Worm (Caenorhabditis elegans) whole organism, mixed stage, embryonic: ENCODE measurements around the gene ZK1010.2.

ENCODE experiments used
- M03D4.4 ChIP-seq: sonication (generic microtip); optimal IDR thresholded peaks from 2 replicates; lab custom pipeline; 2017; ENCODE audit warnings: mild to moderate bottlenecking, missing genetic modification characterization, missing compliant biosample characterization
- bed-3 ChIP-seq: fragments of 200-800 bp; sonication (Bioruptor generic); optimal IDR thresholded peaks from 3 replicates; lab custom pipeline; 2018; ENCODE audit warnings: mild to moderate bottlenecking, missing genetic modification characterization, moderate library complexity, missing compliant biosample characterization
- ceh-39 ChIP-seq: fragments of 150-350 bp; optimal IDR thresholded peaks from 2 replicates; lab custom pipeline; 2014; ENCODE audit warnings: missing biosample characterization, missing genetic modification characterization
- ceh-43 ChIP-seq: fragments of 200-800 bp; sonication (Bioruptor generic); optimal IDR thresholded peaks from 2 replicates; lab custom pipeline; 2018; ENCODE audit warnings: mild to moderate bottlenecking, missing genetic modification characterization, moderate library complexity, missing compliant biosample characterization
- ceh-83 ChIP-seq: fragments of 200-800 bp; sonication (Bioruptor generic); optimal IDR thresholded peaks from 2 replicates; lab custom pipeline; 2018; ENCODE audit warnings: mild to moderate bottlenecking, missing genetic modification characterization, missing compliant biosample characterization
- ces-1 ChIP-seq: fragments of 150-350 bp; optimal IDR thresholded peaks from 2 replicates; lab custom pipeline; 2014; ENCODE audit warnings: missing biosample characterization, missing genetic modification reagents, missing genetic modification characterization
- cnd-1 ChIP-seq: fragments of 200-800 bp; sonication (Bioruptor generic); optimal IDR thresholded peaks from 2 replicates; lab custom pipeline; 2018; ENCODE audit warnings: mild to moderate bottlenecking, missing genetic modification characterization, missing compliant biosample characterization
- drap-1 ChIP-seq: fragments of 200-800 bp; sonication (Bioruptor generic); optimal IDR thresholded peaks from 3 replicates; lab custom pipeline; 2018; ENCODE audit warnings: mild to moderate bottlenecking, missing genetic modification characterization, missing compliant biosample characterization
- elt-1 ChIP-seq: sonication (generic microtip); optimal IDR thresholded peaks from 2 replicates; lab custom pipeline; 2017; ENCODE audit warnings: missing genetic modification characterization, mild to moderate bottlenecking, missing compliant biosample characterization, antibody characterized with exemption, moderate library complexity, borderline replicate concordance; ENCODE audit not compliant: insufficient read depth
- elt-3 ChIP-seq: fragments of 150-350 bp; optimal IDR thresholded peaks from 2 replicates; lab custom pipeline; 2014; ENCODE audit warnings: missing biosample characterization, missing genetic modification characterization
- flh-1 ChIP-seq: fragments of 200-800 bp; sonication (Bioruptor generic); optimal IDR thresholded peaks from 2 replicates; lab custom pipeline; 2018; ENCODE audit warnings: mild to moderate bottlenecking, missing genetic modification characterization, moderate library complexity, missing compliant biosample characterization
- ham-2 ChIP-seq: fragments of 200-800 bp; sonication (Bioruptor generic); optimal IDR thresholded peaks from 2 replicates; lab custom pipeline; 2018; ENCODE audit warnings: mild to moderate bottlenecking, missing genetic modification characterization, missing compliant biosample characterization
- hlh-1 ChIP-seq: fragments of 150-350 bp; optimal IDR thresholded peaks from 2 replicates; lab custom pipeline; 2014; ENCODE audit warnings: missing biosample characterization, missing genetic modification reagents, missing genetic modification characterization
- lin-13 ChIP-seq: fragments of 150-350 bp; optimal IDR thresholded peaks from 2 replicates; lab custom pipeline; 2014; ENCODE audit warnings: missing biosample characterization, missing genetic modification characterization
- lin-32 ChIP-seq: fragments of 200-800 bp; sonication (Bioruptor generic); optimal IDR thresholded peaks from 2 replicates; lab custom pipeline; 2018; ENCODE audit warnings: mild to moderate bottlenecking, missing genetic modification characterization, missing compliant biosample characterization
- mab-5 ChIP-seq: fragments of 150-350 bp; optimal IDR thresholded peaks from 2 replicates; lab custom pipeline; 2014; ENCODE audit warnings: missing biosample characterization, missing genetic modification characterization
- mep-1 ChIP-seq: fragments of 150-350 bp; optimal IDR thresholded peaks from 2 replicates; lab custom pipeline; 2017; ENCODE audit warnings: missing biosample characterization, missing genetic modification reagents, missing genetic modification characterization, inconsistent platforms
- mls-2 ChIP-seq: sonication (generic microtip); optimal IDR thresholded peaks from 2 replicates; lab custom pipeline; 2016; ENCODE audit warnings: mild to moderate bottlenecking, missing genetic modification characterization, moderate library complexity, missing compliant biosample characterization
- nhr-2 ChIP-seq: fragments of 150-350 bp; optimal IDR thresholded peaks from 2 replicates; lab custom pipeline; 2014; ENCODE audit warnings: missing biosample characterization, missing genetic modification characterization
- nhr-237 ChIP-seq: fragments of 150-350 bp; optimal IDR thresholded peaks from 2 replicates; lab custom pipeline; 2014; ENCODE audit warnings: missing biosample characterization, missing genetic modification characterization
- nhr-28 ChIP-seq: fragments of 150-350 bp; optimal IDR thresholded peaks from 2 replicates; lab custom pipeline; 2014; ENCODE audit warnings: missing biosample characterization, missing genetic modification characterization
- nhr-76 ChIP-seq: sonication (generic microtip); optimal IDR thresholded peaks from 2 replicates; lab custom pipeline; 2017; ENCODE audit warnings: missing biosample characterization, missing genetic modification characterization
- pha-4 ChIP-seq: fragments of 150-350 bp; optimal IDR thresholded peaks from 2 replicates; lab custom pipeline; 2018; ENCODE audit warnings: missing biosample characterization, missing genetic modification reagents, missing genetic modification characterization
- sem-2 ChIP-seq: fragments of 200-800 bp; sonication (Bioruptor generic); optimal IDR thresholded peaks from 2 replicates; lab custom pipeline; 2018; ENCODE audit warnings: mild to moderate bottlenecking, missing genetic modification characterization, missing compliant biosample characterization
- snpc-4 ChIP-seq: fragments of 150-350 bp; optimal IDR thresholded peaks from 2 replicates; lab custom pipeline; 2014; ENCODE audit warnings: missing biosample characterization, missing genetic modification characterization
- sptf-1 ChIP-seq: sonication (generic microtip); optimal IDR thresholded peaks from 2 replicates; lab custom pipeline; 2017; ENCODE audit warnings: mild to moderate bottlenecking, missing genetic modification characterization, moderate library complexity, missing compliant biosample characterization
- tbx-8 ChIP-seq: fragments of 200-800 bp; sonication (Bioruptor generic); optimal IDR thresholded peaks from 2 replicates; lab custom pipeline; 2018; ENCODE audit warnings: mild to moderate bottlenecking, missing genetic modification characterization, moderate library complexity, missing compliant biosample characterization
- unc-120 ChIP-seq: sonication (generic microtip); optimal IDR thresholded peaks from 2 replicates; lab custom pipeline; 2017; ENCODE audit warnings: missing genetic modification characterization, missing compliant biosample characterization; ENCODE audit not compliant: poor library complexity, severe bottlenecking
- unc-39 ChIP-seq: fragments of 150-350 bp; optimal IDR thresholded peaks from 2 replicates; lab custom pipeline; 2014; ENCODE audit warnings: missing biosample characterization, missing genetic modification characterization
- unc-62 ChIP-seq: fragments of 150-350 bp; optimal IDR thresholded peaks from 2 replicates; lab custom pipeline; 2014; ENCODE audit warnings: missing biosample characterization, missing genetic modification reagents, missing genetic modification characterization
- zip-8 ChIP-seq: fragments of 150-350 bp; optimal IDR thresholded peaks from 2 replicates; lab custom pipeline; 2014; ENCODE audit warnings: missing biosample characterization, missing genetic modification characterization
- ztf-11 ChIP-seq: fragments of 150-350 bp; optimal IDR thresholded peaks from 2 replicates; lab custom pipeline; 2014; ENCODE audit warnings: missing biosample characterization, missing genetic modification characterization

Gene ZK1010.2

DNA sequence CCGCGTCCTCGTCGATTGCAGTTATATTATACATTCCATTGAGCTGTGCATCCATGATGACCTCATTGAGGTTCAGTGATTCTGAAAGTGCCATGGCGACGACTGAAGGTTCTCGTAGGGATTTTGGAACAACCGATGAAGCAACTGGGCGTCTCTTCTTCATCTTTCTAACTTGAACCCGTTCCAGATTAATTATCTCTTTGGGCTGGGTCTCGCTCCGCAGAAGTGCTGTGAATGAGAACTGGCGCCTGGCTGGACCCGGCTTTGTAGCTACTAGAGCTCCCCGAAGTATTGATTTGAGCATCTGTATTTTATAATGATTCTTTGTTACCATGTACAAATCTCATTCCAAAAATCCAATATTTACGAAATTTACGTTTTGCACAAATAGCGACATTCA lies at the start of gene ZK1010.2:
ZK1010.2 (minus strand) TSS at position 304 of the 400 bp plus-strand sequence.
- no peak for TF ChIP-seq unc-120 (tag; lab: Kevin White, UChicago)
- no peak for TF ChIP-seq M03D4.4
- no peak for TF ChIP-seq zip-8 (tag; lab: Kevin White, UChicago)
- TF ChIP-seq nhr-28 (tag; lab: Kevin White, UChicago): no peak
- no peak for TF ChIP-seq sem-2
- TF ChIP-seq snpc-4 (tag; lab: Kevin White, UChicago): no peak
- TF ChIP-seq ceh-83 (GFP tag; lab: Kevin White, UChicago): no peak
- TF ChIP-seq ceh-39 (tag; lab: Kevin White, UChicago): no peak
- no peak for TF ChIP-seq nhr-2

DNA sequence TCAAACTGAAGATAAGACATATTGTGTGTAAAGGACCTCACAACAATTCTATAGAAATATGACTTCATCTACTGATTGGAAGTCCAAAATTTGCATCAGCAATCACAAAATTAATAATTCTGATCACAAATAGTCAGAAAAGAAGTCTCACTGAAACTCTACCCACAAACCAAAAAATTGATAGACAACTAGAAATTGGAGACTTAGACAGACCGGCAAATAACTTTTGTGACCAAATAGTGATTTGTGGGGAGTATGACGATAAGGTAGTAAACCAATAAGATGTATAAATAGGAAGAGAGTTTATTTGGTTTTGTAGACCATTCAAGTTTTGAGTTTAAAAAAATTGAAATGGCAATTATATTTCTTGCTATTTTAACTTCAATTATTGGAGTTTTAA lies 46.6 kb upstream of the ZK1010.2 start, which contains the start of gene cyp-13A12:
cyp-13A12 (plus strand) TSS at position 267 of the 400 bp plus-strand sequence.
- TF ChIP-seq hlh-1 (tag; lab: Kevin White, UChicago): no peak
- no peak for TF ChIP-seq unc-120 (tag; lab: Kevin White, UChicago)
- TF ChIP-seq tbx-8 (GFP tag; lab: Kevin White, UChicago): no peak
- TF ChIP-seq elt-1 (tag; lab: Kevin White, UChicago): no peak
- TF ChIP-seq elt-3: no peak
- no peak for TF ChIP-seq zip-8 (tag; lab: Kevin White, UChicago)
- TF ChIP-seq sptf-1 (tag; lab: Kevin White, UChicago): no peak
- no peak for TF ChIP-seq M03D4.4
- no peak for TF ChIP-seq lin-13 (tag; lab: Kevin White, UChicago)
- no peak for TF ChIP-seq flh-1
- no peak for TF ChIP-seq bed-3 (GFP tag; lab: Kevin White, UChicago)
- TF ChIP-seq pha-4 (tag; lab: Kevin White, UChicago): no peak
- TF ChIP-seq mab-5 (tag; lab: Kevin White, UChicago): no peak
- no peak for TF ChIP-seq mls-2 (tag; lab: Kevin White, UChicago)
- TF ChIP-seq ceh-43 (GFP tag; lab: Kevin White, UChicago): no peak
- TF ChIP-seq mep-1 (tag; lab: Kevin White, UChicago): no peak
- TF ChIP-seq nhr-237 (tag; lab: Kevin White, UChicago): no peak

DNA sequence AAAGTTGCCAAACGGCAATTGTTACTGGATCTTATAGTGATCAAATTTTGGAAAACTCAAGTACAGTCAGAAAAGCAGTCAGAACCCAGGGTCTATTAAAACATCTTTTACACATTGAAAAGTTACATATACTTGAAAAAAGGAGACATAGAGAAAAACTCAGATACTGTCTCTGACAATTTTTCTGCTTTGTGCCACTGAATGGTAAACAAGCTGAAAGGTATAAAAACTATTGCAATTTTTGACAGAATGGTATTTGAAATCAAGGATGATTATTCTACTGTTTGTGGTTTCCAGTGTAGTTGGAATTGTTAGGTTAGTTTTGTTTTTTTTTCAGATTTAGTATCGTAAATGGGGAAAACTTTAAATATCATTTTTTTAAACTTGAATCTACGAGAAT lies 43.1 kb upstream of the ZK1010.2 start, which contains the start of gene cyp-13A11:
cyp-13A11 (plus strand) TSS at position 266 of the 400 bp plus-strand sequence.
- no peak for TF ChIP-seq lin-32
- TF ChIP-seq nhr-76: no peak
- no peak for TF ChIP-seq sem-2
- TF ChIP-seq ham-2 (GFP tag; lab: Kevin White, UChicago): no peak
- no peak for TF ChIP-seq ztf-11
- no peak for TF ChIP-seq drap-1 (GFP tag; lab: Kevin White, UChicago)
- TF ChIP-seq elt-1 (tag; lab: Kevin White, UChicago): no peak
- no peak for TF ChIP-seq snpc-4 (tag; lab: Kevin White, UChicago)
- TF ChIP-seq elt-3: no peak
- no peak for TF ChIP-seq mep-1 (tag; lab: Kevin White, UChicago)
- TF ChIP-seq unc-39 (tag; lab: Kevin White, UChicago): no peak
- no peak for TF ChIP-seq cnd-1 (tag; lab: Kevin White, UChicago)
- no peak for TF ChIP-seq ceh-83 (GFP tag; lab: Kevin White, UChicago)
- TF ChIP-seq tbx-8 (GFP tag; lab: Kevin White, UChicago): no peak
- no peak for TF ChIP-seq ceh-39 (tag; lab: Kevin White, UChicago)
- no peak for TF ChIP-seq flh-1
- no peak for TF ChIP-seq lin-13 (tag; lab: Kevin White, UChicago)
- no peak for TF ChIP-seq nhr-28 (tag; lab: Kevin White, UChicago)
- TF ChIP-seq ces-1: no peak
- TF ChIP-seq hlh-1 (tag; lab: Kevin White, UChicago): no peak

DNA sequence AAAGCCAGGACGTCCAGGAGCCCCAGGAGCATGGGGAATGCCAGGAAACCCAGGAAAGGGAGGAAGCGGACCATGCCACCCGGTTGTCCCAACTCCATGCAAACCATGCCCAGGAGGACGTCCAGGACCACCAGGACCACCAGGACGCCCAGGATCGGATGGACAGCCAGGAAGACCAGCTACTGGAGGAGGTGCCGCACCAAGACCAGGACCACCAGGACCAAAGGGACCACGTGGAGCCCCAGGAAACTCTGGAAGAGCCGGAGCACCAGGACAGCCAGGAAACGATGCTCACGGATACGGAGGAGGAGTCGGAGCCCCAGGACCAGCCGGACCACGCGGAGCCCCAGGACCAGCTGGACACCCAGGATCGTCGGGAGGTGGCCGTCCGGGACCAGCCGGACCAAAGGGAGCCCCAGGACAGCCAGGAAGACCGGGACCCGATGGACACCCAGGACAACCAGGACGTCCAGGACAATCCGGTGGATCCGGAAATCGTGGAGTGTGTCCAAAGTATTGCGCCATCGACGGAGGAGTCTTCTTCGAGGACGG lies 42.0 kb upstream of the ZK1010.2 start:
- TF ChIP-seq ceh-39 (tag; lab: Kevin White, UChicago) (no peak), nhr-76 (no peak), mep-1 (tag; lab: Kevin White, UChicago) (no peak), snpc-4 (tag; lab: Kevin White, UChicago) (no peak), unc-62 (GFP tag; lab: Kevin White, UChicago) (no peak), ces-1 (no peak), cnd-1 (tag; lab: Kevin White, UChicago) (no peak), ztf-11 (no peak), bed-3 (GFP tag; lab: Kevin White, UChicago) (no peak), nhr-2 (no peak), tbx-8 (GFP tag; lab: Kevin White, UChicago) (no peak), mls-2 (tag; lab: Kevin White, UChicago) (no peak), lin-13 (tag; lab: Kevin White, UChicago) (no peak), nhr-237 (tag; lab: Kevin White, UChicago) (no peak), ham-2 (GFP tag; lab: Kevin White, UChicago) (no peak), sptf-1 (tag; lab: Kevin White, UChicago) (no peak), lin-32 (no peak), unc-120 (tag; lab: Kevin White, UChicago) (no peak), pha-4 (tag; lab: Kevin White, UChicago) (no peak), mab-5 (tag; lab: Kevin White, UChicago) (no peak)
